Fruit fly (Drosophila melanogaster) whole organism, pupa: Measurements from ENCODE around the gene Hnf4.
A peak's percentile ranks its signal among the peaks of the same experiment; 100 is the strongest.

Experiments
- CG10348 ChIP-seq: fragments of 200-800 bp; sonication (Bioruptor generic); IDR thresholded peaks from 2 replicates; pipeline ENCODE4 v1.3.6; 2022; ENCODE audit warnings: missing biosample characterization, missing genetic modification characterization
- CG12605 ChIP-seq: fragments of 200-800 bp; sonication (Bioruptor generic); IDR thresholded peaks from 2 replicates; pipeline ENCODE4 v1.3.6; 2022; ENCODE audit warnings: missing biosample characterization, missing genetic modification characterization
- CG13204 ChIP-seq: fragments of 200-800 bp; sonication (Bioruptor generic); optimal IDR thresholded peaks from 2 replicates; lab custom pipeline; 2018; ENCODE audit warnings: missing biosample characterization, mild to moderate bottlenecking, missing genetic modification characterization, moderate library complexity
- CG14655 ChIP-seq: fragments of 200-800 bp; sonication (Bioruptor generic); optimal IDR thresholded peaks from 3 replicates; lab custom pipeline; 2017; ENCODE audit warnings: mild to moderate bottlenecking, missing biosample characterization, missing genetic modification reagents, missing genetic modification characterization
- CG15710 ChIP-seq: fragments of 200-800 bp; sonication (Bioruptor generic); optimal IDR thresholded peaks from 2 replicates; lab custom pipeline; 2018; ENCODE audit warnings: missing biosample characterization, mild to moderate bottlenecking, missing genetic modification characterization, moderate library complexity
- CG17806 ChIP-seq: fragments of 200-800 bp; sonication (Bioruptor generic); optimal IDR thresholded peaks from 2 replicates; lab custom pipeline; 2018; ENCODE audit warnings: missing biosample characterization, mild to moderate bottlenecking, missing genetic modification characterization, moderate library complexity
- CG32121 ChIP-seq: fragments of 200-800 bp; sonication (Bioruptor generic); IDR thresholded peaks from 2 replicates; pipeline ENCODE4 v1.3.6; 2022; ENCODE audit warnings: missing biosample characterization, missing genetic modification characterization
- CG34367 ChIP-seq: fragments of 200-800 bp; sonication (Bioruptor generic); optimal IDR thresholded peaks from 2 replicates; lab custom pipeline; 2018; ENCODE audit warnings: missing biosample characterization, mild to moderate bottlenecking, missing genetic modification characterization
- CG4496 ChIP-seq: fragments of 200-800 bp; sonication (Bioruptor generic); IDR thresholded peaks from 3 replicates; pipeline ENCODE4 v1.3.6; 2022; ENCODE audit warnings: missing biosample characterization, missing genetic modification characterization
- CG8159 ChIP-seq: fragments of 200-800 bp; sonication (Bioruptor generic); optimal IDR thresholded peaks from 3 replicates; lab custom pipeline; 2018; ENCODE audit warnings: missing biosample characterization, mild to moderate bottlenecking, missing genetic modification characterization, moderate library complexity
- CG8301 ChIP-seq: fragments of 200-800 bp; sonication (Bioruptor generic); optimal IDR thresholded peaks from 2 replicates; lab custom pipeline; 2018; ENCODE audit warnings: missing biosample characterization, mild to moderate bottlenecking, missing genetic modification characterization
- CG9948 ChIP-seq: fragments of 200-800 bp; sonication (Bioruptor generic); optimal IDR thresholded peaks from 2 replicates; lab custom pipeline; 2018; ENCODE audit warnings: missing biosample characterization, mild to moderate bottlenecking, missing genetic modification characterization, moderate library complexity
- D1 ChIP-seq: fragments of 200-800 bp; sonication (Bioruptor generic); optimal IDR thresholded peaks from 2 replicates; lab custom pipeline; 2018; ENCODE audit warnings: missing biosample characterization, mild to moderate bottlenecking, missing genetic modification characterization, moderate library complexity
- EcR ChIP-seq: fragments of 200-800 bp; sonication (Bioruptor generic); optimal IDR thresholded peaks from 3 replicates; lab custom pipeline; 2019; ENCODE audit warnings: missing biosample characterization, missing genetic modification characterization, mild to moderate bottlenecking, moderate library complexity, missing genetic modification reagents
- Ets98B ChIP-seq: fragments of 200-800 bp; sonication (Bioruptor generic); IDR thresholded peaks from 2 replicates; pipeline ENCODE4 v1.3.6; 2022; ENCODE audit warnings: missing biosample characterization, missing genetic modification characterization
- Pif1A ChIP-seq: fragments of 200-800 bp; sonication (Bioruptor generic); optimal IDR thresholded peaks from 3 replicates; lab custom pipeline; 2016; ENCODE audit warnings: missing biosample characterization, missing genetic modification characterization
- Pif1B ChIP-seq: fragments of 200-800 bp; sonication (Bioruptor generic); optimal IDR thresholded peaks from 3 replicates; lab custom pipeline; 2016; ENCODE audit warnings: missing biosample characterization, missing genetic modification characterization
- Snoo ChIP-seq: fragments of 200-800 bp; sonication (Bioruptor generic); optimal IDR thresholded peaks from 3 replicates; lab custom pipeline; 2017; ENCODE audit warnings: missing biosample characterization, mild to moderate bottlenecking, missing genetic modification characterization, inconsistent platforms
- fd96Ca ChIP-seq: fragments of 200-800 bp; sonication (Bioruptor generic); IDR thresholded peaks from 3 replicates; pipeline ENCODE4 v1.3.6; 2022; ENCODE audit warnings: missing biosample characterization, missing genetic modification characterization
- gl ChIP-seq: fragments of 200-800 bp; sonication (Bioruptor generic); optimal IDR thresholded peaks from 2 replicates; lab custom pipeline; 2018; ENCODE audit warnings: missing biosample characterization, mild to moderate bottlenecking, missing genetic modification characterization
- rn ChIP-seq: fragments of 200-800 bp; sonication (Bioruptor generic); IDR thresholded peaks from 2 replicates; pipeline ENCODE4 v1.3.6; 2022; ENCODE audit warnings: missing biosample characterization, missing genetic modification characterization

The Hnf4 gene

DNA sequence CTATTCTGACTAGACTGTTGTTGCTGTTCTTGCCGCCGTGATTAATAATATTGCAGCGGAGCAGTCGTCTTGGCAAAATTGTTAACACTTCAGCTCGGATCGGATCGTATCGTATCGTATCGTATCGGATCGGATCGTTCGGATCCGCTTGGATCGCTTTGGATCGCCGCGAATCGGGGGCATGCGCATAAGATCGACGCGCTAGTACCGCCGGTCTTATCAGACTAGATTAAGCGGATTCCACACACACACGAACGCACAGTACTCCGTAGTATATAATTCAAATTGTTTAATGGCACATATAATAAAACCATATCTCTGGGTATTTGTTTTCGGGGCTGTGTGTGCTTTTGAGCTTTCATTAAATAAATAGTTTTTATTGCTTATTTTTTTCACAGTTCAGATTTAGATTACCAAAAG lies 9.5 kb downstream of the Hnf4 start:
- TF ChIP-seq CG13204 (GFP tag; lab: Kevin White, UChicago) (peak; percentile 34), CG9948 (no peak), CG12605 (GFP tag; lab: Robert Waterston, UW) (no peak), gl (tag; lab: Kevin White, UChicago) (no peak), Pif1A (GFP tag; lab: Kevin White, UChicago) (no peak), D1 (tag; lab: Kevin White, UChicago) (no peak), CG10348 (GFP tag; lab: Robert Waterston, UW) (no peak), EcR (GFP tag; lab: Kevin White, UChicago) (peak; percentile 18), CG8159 (tag; lab: Kevin White, UChicago) (no peak), CG32121 (GFP tag; lab: Robert Waterston, UW) (no peak)
- TF ChIP-seq, all 21 proteins: peak for 2

dm6 chr2L:8697915-8698627 lies 11.3 kb downstream of the Hnf4 start:
- TF ChIP-seq Pif1A (GFP tag; lab: Kevin White, UChicago) (no peak), fd96Ca (0 out of 3 replicates have a peak, but pooled peaks have one; percentile 30)

DNA sequence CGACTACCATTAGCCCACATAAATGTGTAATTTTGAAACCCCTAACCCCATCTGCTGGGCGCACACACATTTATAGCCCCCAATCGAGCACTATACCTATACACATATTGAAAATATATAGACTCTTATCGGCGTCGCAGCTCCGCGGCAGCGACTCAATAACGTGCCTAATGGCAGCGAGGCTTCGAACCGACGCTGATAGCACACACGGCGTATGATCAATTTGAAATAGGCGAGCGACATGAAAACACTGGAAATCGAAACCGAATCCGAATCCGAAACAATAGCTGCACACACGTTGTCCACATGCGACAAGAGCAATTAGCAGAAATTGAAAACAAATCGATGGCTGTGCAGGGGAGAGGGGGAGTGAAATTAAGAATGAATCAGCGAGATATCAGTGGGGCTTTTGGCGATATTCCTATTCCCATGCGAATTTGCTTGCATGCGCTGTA lies 15.1 kb downstream of the Hnf4 start:
- TF ChIP-seq D1 (tag; lab: Kevin White, UChicago) = no peak
- TF ChIP-seq CG17806 (tag; lab: Kevin White, UChicago) = no peak

DNA sequence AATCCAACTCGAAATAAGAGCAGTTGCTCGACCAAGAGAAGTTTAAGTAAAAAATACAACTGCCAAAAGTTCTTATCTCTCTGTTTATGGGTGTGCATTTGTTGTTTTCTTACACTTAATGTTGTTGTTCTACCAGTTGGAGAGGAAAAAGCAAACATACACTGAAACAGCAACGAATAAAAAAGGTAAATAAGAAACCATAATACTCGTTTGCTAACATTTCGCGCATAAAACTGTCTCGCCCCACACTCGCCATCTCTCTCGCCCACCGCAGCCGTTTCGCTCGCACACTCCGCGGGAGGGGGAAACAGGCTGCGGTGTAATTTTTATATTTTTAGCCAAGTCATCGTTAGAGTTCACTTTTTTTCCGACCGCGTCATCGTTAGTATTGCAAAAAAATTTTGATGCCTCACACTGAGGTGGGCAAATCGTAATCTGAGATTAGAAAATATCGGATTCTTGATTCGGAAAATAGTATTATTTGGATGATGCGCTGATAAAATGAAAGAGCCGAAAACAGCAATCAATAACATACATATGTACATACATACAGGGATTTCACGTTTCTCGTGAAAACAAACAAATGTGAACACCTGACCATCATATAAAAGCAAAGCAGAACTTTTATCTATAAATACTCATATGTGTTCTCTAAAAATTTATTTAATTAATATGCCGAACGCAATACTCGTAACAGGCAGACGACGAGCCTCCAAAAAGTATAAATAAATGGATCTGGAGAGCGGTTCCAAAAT lies 16.8 kb downstream of the Hnf4 start:
- no peak for TF ChIP-seq gl (tag; lab: Kevin White, UChicago)
- TF ChIP-seq CG13204 (GFP tag; lab: Kevin White, UChicago) = no peak
- no peak; the same call in 1 of the 2 replicates for TF ChIP-seq CG12605 (GFP tag; lab: Robert Waterston, UW)
- TF ChIP-seq D1 (tag; lab: Kevin White, UChicago) = no peak
- TF ChIP-seq CG8159 (tag; lab: Kevin White, UChicago) = no peak
- no peak for TF ChIP-seq rn
- TF ChIP-seq CG34367 (tag; lab: Kevin White, UChicago) = no peak
- TF ChIP-seq Pif1B (GFP tag; lab: Kevin White, UChicago) = no peak
- TF ChIP-seq Ets98B (GFP tag; lab: Robert Waterston, UW) = peak; percentile 55; the same call in 1 of the 2 replicates
- TF ChIP-seq CG10348 (GFP tag; lab: Robert Waterston, UW) = no peak
- 0 out of 3 replicates have a peak, but pooled peaks have one; percentile 26 for TF ChIP-seq fd96Ca
- TF ChIP-seq CG8301 = no peak
- TF ChIP-seq CG32121 (GFP tag; lab: Robert Waterston, UW) = no peak
- TF ChIP-seq CG14655 (GFP tag; lab: Kevin White, UChicago) = no peak
- peak; percentile 48; the same call in 2 of the 3 replicates for TF ChIP-seq CG4496
- TF ChIP-seq EcR (GFP tag; lab: Kevin White, UChicago) = no peak
- peak; percentile 35 for TF ChIP-seq Snoo
- TF ChIP-seq Pif1A (GFP tag; lab: Kevin White, UChicago) = no peak
- no peak for TF ChIP-seq CG15710 (tag; lab: Kevin White, UChicago)
- TF ChIP-seq CG9948 = no peak
- no peak for TF ChIP-seq CG17806 (tag; lab: Kevin White, UChicago)
- TF ChIP-seq, all 21 proteins: peak for 4

dm6 chr2L:8691292-8691975 lies 18.0 kb downstream of the Hnf4 start:
- TF ChIP-seq fd96Ca (peak; percentile 75; the same call in 2 of the 3 replicates), CG17806 (tag; lab: Kevin White, UChicago) (peak; percentile 83), Pif1A (GFP tag; lab: Kevin White, UChicago) (peak; percentile 83), CG8159 (tag; lab: Kevin White, UChicago) (peak; percentile 95), CG10348 (GFP tag; lab: Robert Waterston, UW) (peak; percentile 57; the same call in 1 of the 2 replicates), EcR (GFP tag; lab: Kevin White, UChicago) (no peak), CG15710 (tag; lab: Kevin White, UChicago) (peak; percentile 92), D1 (tag; lab: Kevin White, UChicago) (peak; percentile 81), Snoo (peak; percentile 92), Ets98B (GFP tag; lab: Robert Waterston, UW) (peak; percentile 27; the same call in 1 of the 2 replicates), CG32121 (GFP tag; lab: Robert Waterston, UW) (peak; percentile 61), CG12605 (GFP tag; lab: Robert Waterston, UW) (no peak; the same call in 1 of the 2 replicates), gl (tag; lab: Kevin White, UChicago) (no peak), rn (no peak), Pif1B (GFP tag; lab: Kevin White, UChicago) (peak; percentile 94), CG8301 (peak; percentile 87), CG4496 (peak; percentile 46; the same call in 1 of the 3 replicates), CG9948 (peak; percentile 89), CG14655 (GFP tag; lab: Kevin White, UChicago) (peak; percentile 93), CG34367 (tag; lab: Kevin White, UChicago) (peak; percentile 86), CG13204 (GFP tag; lab: Kevin White, UChicago) (peak; percentile 77)
